Fruit fly (Drosophila melanogaster): Measurements from ENCODE around the gene CG4325.

The CG4325 gene

DNA sequence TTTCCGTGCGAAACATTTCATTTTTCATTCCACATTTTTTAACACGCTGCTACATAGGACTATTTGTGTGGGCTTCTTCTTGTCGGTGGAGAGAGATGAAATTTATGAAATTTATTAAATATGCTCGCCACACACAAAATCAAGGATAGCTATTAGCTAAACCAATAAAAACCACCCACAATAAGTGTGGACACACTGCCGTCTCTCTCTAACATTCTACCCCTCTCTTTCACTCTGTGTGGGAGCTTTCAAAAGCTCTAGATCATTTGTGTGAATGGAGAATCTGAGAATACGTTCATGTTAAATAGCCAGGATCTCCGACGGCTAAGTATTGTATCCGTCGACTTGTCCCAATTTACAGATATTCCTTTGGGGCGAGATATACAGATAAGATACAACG is 6.0 kb downstream of the CG4325 start (continued):
- TF ChIP-seq CG34422 (GFP tag; IDR thresholded peaks at IDR 0.05) = no peak
- no peak for TF ChIP-seq Rfx (GFP tag; IDR thresholded peaks at IDR 0.05)
- TF ChIP-seq CG16779 (GFP tag; IDR thresholded peaks at IDR 0.05) = no peak
- TF ChIP-seq CG9727 (GFP tag; optimal IDR thresholded peaks at IDR 0.05) = no peak
- no peak for TF ChIP-seq CG4360 (GFP tag; IDR thresholded peaks at IDR 0.05)
- no peak for TF ChIP-seq CG2889 (GFP tag; IDR thresholded peaks at IDR 0.05)
- TF ChIP-seq onecut (GFP tag; IDR thresholded peaks at IDR 0.05) = no peak
- no peak for TF ChIP-seq CG13424 (tag; optimal IDR thresholded peaks at IDR 0.05)
- TF ChIP-seq CG8944 (GFP tag; optimal IDR thresholded peaks at IDR 0.05) = no peak

dm6 chrX:2036800-2037488 is 6.7 kb downstream of the CG4325 start:
- TF ChIP-seq CG17385 (GFP tag; optimal IDR thresholded peaks at IDR 0.05) = no peak
- TF ChIP-seq dysf (GFP tag; IDR thresholded peaks at IDR 0.05) = 0 out of 3 replicates have a peak, but pooled peaks have one; percentile 35
- TF ChIP-seq Dad (GFP tag; optimal IDR thresholded peaks at IDR 0.05) = no peak
- TF ChIP-seq gcm (GFP tag; optimal IDR thresholded peaks at IDR 0.05) = no peak
- peak; percentile 12 for TF ChIP-seq CG18599 (GFP tag; optimal IDR thresholded peaks at IDR 0.05)
- peak; percentile 19 for TF ChIP-seq ATbp (GFP tag; optimal IDR thresholded peaks at IDR 0.05)
- TF ChIP-seq sens-2 (GFP tag; IDR thresholded peaks at IDR 0.05) = no peak
- no peak for TF ChIP-seq hb (GFP tag; IDR thresholded peaks at IDR 0.05; ENCODE audit: partially characterized antibody)
- TF ChIP-seq Hr51 (GFP tag; optimal IDR thresholded peaks at IDR 0.05) = peak in 1 of 2 experiments; percentile 30
- no peak for TF ChIP-seq lmd (GFP tag; IDR thresholded peaks at IDR 0.05)
- TF ChIP-seq Trl (optimal IDR thresholded peaks at IDR 0.05) = no peak
- TF ChIP-seq Trl (GFP tag; optimal IDR thresholded peaks at IDR 0.05) = peak; percentile 25
- no peak for TF ChIP-seq Scr (GFP tag; IDR thresholded peaks at IDR 0.05; ENCODE audit: partially characterized antibody)
- TF ChIP-seq HmgZ (tag; optimal IDR thresholded peaks at IDR 0.05) = no peak
- TF ChIP-seq Poxn (GFP tag; IDR thresholded peaks at IDR 0.05) = no peak
- no peak for TF ChIP-seq CG6689 (GFP tag; IDR thresholded peaks at IDR 0.05)
- no peak for TF ChIP-seq cg (GFP tag; optimal IDR thresholded peaks at IDR 0.05)
- TF ChIP-seq CG2129 (GFP tag; IDR thresholded peaks at IDR 0.05; ENCODE audit: partially characterized antibody) = no peak
- TF ChIP-seq CG14014 (GFP tag; IDR thresholded peaks at IDR 0.05) = no peak
- no peak for TF ChIP-seq dpn (GFP tag; optimal IDR thresholded peaks at IDR 0.05)
- TF ChIP-seq CG34224 (GFP tag; IDR thresholded peaks at IDR 0.05; ENCODE audit: partially characterized antibody) = no peak
- TF ChIP-seq CG11695 (GFP tag; IDR thresholded peaks at IDR 0.05) = no peak
- peak; percentile 30 for TF ChIP-seq nmo (GFP tag; optimal IDR thresholded peaks at IDR 0.05)
- no peak for TF ChIP-seq tap (tag; optimal IDR thresholded peaks at IDR 0.05)
- TF ChIP-seq CG1529 (GFP tag; optimal IDR thresholded peaks at IDR 0.05) = peak; percentile 4
- TF ChIP-seq Doc2 (GFP tag; IDR thresholded peaks at IDR 0.05) = no peak
- no peak for TF ChIP-seq CG4854 (GFP tag; optimal IDR thresholded peaks at IDR 0.05)
- no peak for TF ChIP-seq luna (GFP tag; optimal IDR thresholded peaks at IDR 0.05)
- TF ChIP-seq CG12071 (GFP tag; optimal IDR thresholded peaks at IDR 0.05) = no peak
- peak; percentile 44 for TF ChIP-seq CG1603 (tag; optimal IDR thresholded peaks at IDR 0.05)
- no peak for TF ChIP-seq z (GFP tag; IDR thresholded peaks at IDR 0.05)
- TF ChIP-seq Meics (GFP tag; optimal IDR thresholded peaks at IDR 0.05) = no peak
- no peak for TF ChIP-seq gcm2 (GFP tag; optimal IDR thresholded peaks at IDR 0.05)
- TF ChIP-seq repo (GFP tag; optimal IDR thresholded peaks at IDR 0.05) = no peak
- no peak for TF ChIP-seq pfk (GFP tag; optimal IDR thresholded peaks at IDR 0.05)
- TF ChIP-seq CG8359 (GFP tag; optimal IDR thresholded peaks at IDR 0.05; ENCODE audit: borderline replicate concordance) = no peak
- peak; percentile 92 for TF ChIP-seq row (GFP tag; IDR thresholded peaks at IDR 0.05)
- TF ChIP-seq dmrt11E (tag; optimal IDR thresholded peaks at IDR 0.05) = no peak
- no peak for TF ChIP-seq CG12659 (GFP tag; optimal IDR thresholded peaks at IDR 0.05)
- no peak for TF ChIP-seq vvl (GFP tag; IDR thresholded peaks at IDR 0.05)
